Worm (Caenorhabditis elegans): ENCODE results near the gene sri-67.
A peak's percentile ranks its signal among the peaks of the same experiment; 100 is the strongest.

The sri-67 gene

ce11 chrV:20007470-20007869, 19.7 kb downstream of the sri-67 start, which contains the start of gene Y60A3A.23:
Gene Y60A3A.23, plus strand, starts transcription at chrV:20007770.
- TF ChIP-seq elt-1 (tag; optimal IDR thresholded peaks at IDR 0.05; ENCODE audit: borderline replicate concordance, insufficient read depth): no peak
- TF ChIP-seq ztf-11 (tag; optimal IDR thresholded peaks at IDR 0.05): no peak
- TF ChIP-seq nhr-12 (tag; optimal IDR thresholded peaks at IDR 0.05): no peak
- TF ChIP-seq lin-32 (GFP tag; optimal IDR thresholded peaks at IDR 0.05): no peak
- no peak for TF ChIP-seq sem-2 (GFP tag; optimal IDR thresholded peaks at IDR 0.05)
- no peak for TF ChIP-seq lin-13 (tag; optimal IDR thresholded peaks at IDR 0.05)
- TF ChIP-seq ceh-43 (GFP tag; optimal IDR thresholded peaks at IDR 0.05): no peak
- TF ChIP-seq cnd-1 (tag; optimal IDR thresholded peaks at IDR 0.05): no peak
- TF ChIP-seq unc-62 (GFP tag; optimal IDR thresholded peaks at IDR 0.05): no peak
- TF ChIP-seq mls-2 (tag; optimal IDR thresholded peaks at IDR 0.05): no peak
- TF ChIP-seq ham-2 (GFP tag; optimal IDR thresholded peaks at IDR 0.05): no peak
- no peak for TF ChIP-seq pha-4 (tag; optimal IDR thresholded peaks at IDR 0.05)
- no peak for TF ChIP-seq ceh-83 (GFP tag; optimal IDR thresholded peaks at IDR 0.05)
- no peak for TF ChIP-seq tbx-8 (GFP tag; optimal IDR thresholded peaks at IDR 0.05)

- TF ChIP-seq nhr-12 (tag; optimal IDR thresholded peaks at IDR 0.05): no peak
- TF ChIP-seq ham-2 (GFP tag; optimal IDR thresholded peaks at IDR 0.05): no peak
- TF ChIP-seq zip-8 (tag; optimal IDR thresholded peaks at IDR 0.05): peak; percentile 44
These were observed 23.4 kb downstream of the sri-67 start for ce11 chrV:20011199-20011598.

ce11 chrV:20011654-20012053, 23.9 kb downstream of the sri-67 start, which contains the start of gene Y60A3A.21:
Gene Y60A3A.21, plus strand, starts transcription at chrV:20011954.
- TF ChIP-seq ztf-11 (tag; optimal IDR thresholded peaks at IDR 0.05) (no peak), cnd-1 (tag; optimal IDR thresholded peaks at IDR 0.05) (no peak), mab-5 (tag; optimal IDR thresholded peaks at IDR 0.05) (no peak), zip-8 (tag; optimal IDR thresholded peaks at IDR 0.05) (no peak), elt-1 (tag; optimal IDR thresholded peaks at IDR 0.05; ENCODE audit: borderline replicate concordance, insufficient read depth) (no peak)

DNA sequence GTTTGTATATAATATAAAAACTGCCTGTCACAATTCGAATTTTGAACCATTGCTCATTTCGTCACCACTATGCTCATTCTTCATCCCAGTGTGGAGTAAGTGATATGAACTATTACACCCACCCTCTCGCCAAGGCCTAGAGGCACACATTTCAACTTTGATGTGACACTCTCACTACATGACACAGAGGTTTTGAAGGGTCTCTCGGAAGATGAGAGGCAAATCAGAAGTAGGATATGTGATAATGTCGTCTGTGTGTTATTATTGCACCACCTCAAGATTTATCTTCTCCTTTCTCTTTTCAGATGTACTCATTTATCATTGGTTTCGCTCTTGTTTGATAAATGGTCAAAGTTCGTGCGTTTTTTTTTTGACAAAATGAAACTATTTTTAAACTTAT, 33.6 kb downstream of the sri-67 start:
- TF ChIP-seq nhr-76 (tag; optimal IDR thresholded peaks at IDR 0.05) (no peak), snpc-4 (tag; optimal IDR thresholded peaks at IDR 0.05) (no peak), flh-1 (GFP tag; optimal IDR thresholded peaks at IDR 0.05) (no peak), mep-1 (tag; optimal IDR thresholded peaks at IDR 0.05) (no peak), lin-32 (GFP tag; optimal IDR thresholded peaks at IDR 0.05) (no peak), mls-2 (tag; optimal IDR thresholded peaks at IDR 0.05) (no peak), ztf-11 (tag; optimal IDR thresholded peaks at IDR 0.05) (no peak), pha-4 (tag; optimal IDR thresholded peaks at IDR 0.05) (no peak), mab-5 (tag; optimal IDR thresholded peaks at IDR 0.05) (peak; percentile 25), hlh-1 (tag; optimal IDR thresholded peaks at IDR 0.05) (no peak), unc-120 (tag; optimal IDR thresholded peaks at IDR 0.05; ENCODE audit: poor library complexity, severe bottlenecking) (peak; percentile 21), tbx-8 (GFP tag; optimal IDR thresholded peaks at IDR 0.05) (no peak), elt-1 (tag; optimal IDR thresholded peaks at IDR 0.05; ENCODE audit: borderline replicate concordance, insufficient read depth) (no peak), nhr-12 (tag; optimal IDR thresholded peaks at IDR 0.05) (no peak), drap-1 (GFP tag; optimal IDR thresholded peaks at IDR 0.05) (no peak), M03D4.4 (tag; optimal IDR thresholded peaks at IDR 0.05) (no peak), unc-62 (GFP tag; optimal IDR thresholded peaks at IDR 0.05) (peak; percentile 87), cnd-1 (tag; optimal IDR thresholded peaks at IDR 0.05) (no peak), lsy-2 (tag; optimal IDR thresholded peaks at IDR 0.05) (no peak), ham-2 (GFP tag; optimal IDR thresholded peaks at IDR 0.05) (no peak)

DNA sequence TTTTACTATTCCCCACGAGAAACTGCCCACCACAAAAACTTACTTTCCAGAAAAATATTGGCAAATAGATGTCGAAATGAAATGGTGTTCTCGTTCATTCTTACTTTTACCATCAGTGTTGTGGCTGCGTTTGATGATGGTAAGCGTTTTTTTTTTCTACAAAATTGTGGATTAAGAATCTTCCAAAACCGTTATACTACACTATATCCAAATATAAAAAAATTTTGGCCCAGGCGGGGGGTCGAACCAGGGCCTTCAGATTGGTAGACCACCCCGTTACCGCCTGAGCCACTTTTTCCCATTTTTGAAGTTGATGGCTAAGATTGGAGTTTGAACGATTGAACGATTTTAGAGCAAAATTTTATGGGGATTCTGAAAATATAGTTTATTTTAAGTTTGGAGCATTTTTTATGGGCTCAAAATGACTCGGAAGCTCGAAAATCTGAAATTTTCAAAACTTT, 35.2 kb downstream of the sri-67 start, which contains the start of gene lgc-55:
Gene lgc-55, plus strand, starts transcription at position 51 of the 461 bp plus-strand sequence.
- TF ChIP-seq nhr-237 (tag; optimal IDR thresholded peaks at IDR 0.05) (no peak), ceh-39 (tag; optimal IDR thresholded peaks at IDR 0.05) (no peak), mab-5 (tag; optimal IDR thresholded peaks at IDR 0.05) (no peak)

DNA sequence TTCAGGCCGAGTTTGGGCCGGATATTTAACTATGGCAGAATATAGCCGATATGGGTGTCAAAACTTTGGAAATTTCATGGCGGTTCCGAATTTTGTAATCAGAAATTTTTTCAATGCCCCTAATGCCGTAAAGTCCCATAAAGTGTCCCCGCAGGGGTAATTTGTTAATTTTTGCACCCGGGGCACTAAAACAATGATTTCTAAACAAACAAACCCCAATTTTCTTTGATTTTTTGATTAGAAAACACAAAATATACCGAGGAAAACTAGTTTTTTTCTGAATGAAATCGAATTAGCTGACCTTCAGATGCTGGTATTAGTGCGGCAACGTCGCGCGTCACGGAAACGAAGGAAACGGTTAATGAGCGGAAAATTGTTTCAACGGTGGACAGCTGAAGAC, 47.1 kb downstream of the sri-67 start:
- TF ChIP-seq snpc-4 (tag; optimal IDR thresholded peaks at IDR 0.05) (no peak), ceh-39 (tag; optimal IDR thresholded peaks at IDR 0.05) (no peak), flh-1 (GFP tag; optimal IDR thresholded peaks at IDR 0.05) (no peak), pha-4 (tag; optimal IDR thresholded peaks at IDR 0.05) (no peak)
